Worm (Caenorhabditis elegans) whole organism, midembryonic: ENCODE measurements around the gene pigk-1.
A peak's percentile ranks its signal among the peaks of the same experiment; 100 is the strongest.

ENCODE experiments used
- T22C8.4 ChIP-seq: fragments of 200-800 bp; sonication (Bioruptor generic); IDR thresholded peaks from 2 replicates; pipeline ENCODE4 v1.3.6; 2022; ENCODE audit warnings: missing genetic modification characterization, missing compliant biosample characterization
- cog-1 ChIP-seq: sonication (generic microtip); optimal IDR thresholded peaks from 2 replicates; lab custom pipeline; 2016; ENCODE audit warnings: missing genetic modification characterization, missing compliant biosample characterization
- flt-1 ChIP-seq: fragments of 200-800 bp; sonication (Bioruptor generic); IDR thresholded peaks from 2 replicates; pipeline ENCODE4 v1.3.6; 2022; ENCODE audit warnings: missing genetic modification characterization, missing compliant biosample characterization
- klf-2 ChIP-seq: fragments of 200-800 bp; sonication (Bioruptor generic); conservative IDR thresholded peaks from 2 replicates; pipeline ENCODE4 v1.3.6; 2022; ENCODE audit warnings: missing genetic modification reagents, missing genetic modification characterization, missing compliant biosample characterization
- med-1 ChIP-seq: sonication (generic microtip); optimal IDR thresholded peaks from 2 replicates; lab custom pipeline; 2017; ENCODE audit warnings: missing genetic modification characterization, mild to moderate bottlenecking, missing compliant biosample characterization, antibody characterized with exemption, missing genetic modification reagents; ENCODE audit not compliant: insufficient read depth
- ref-1 ChIP-seq: fragments of 200-800 bp; sonication (Bioruptor generic); conservative IDR thresholded peaks from 2 replicates; pipeline ENCODE4 v1.3.6; 2022; ENCODE audit warnings: missing genetic modification reagents, missing genetic modification characterization, missing compliant biosample characterization
- tab-1 ChIP-seq: fragments of 200-800 bp; sonication (Bioruptor generic); IDR thresholded peaks from 2 replicates; pipeline ENCODE4 v1.3.6; 2022; ENCODE audit warnings: missing genetic modification characterization, missing compliant biosample characterization
- ztf-23 ChIP-seq: fragments of 200-800 bp; sonication (Bioruptor generic); IDR thresholded peaks from 2 replicates; pipeline ENCODE4 v1.3.6; 2022; ENCODE audit warnings: missing genetic modification reagents, missing genetic modification characterization, missing compliant biosample characterization
- ztf-29 ChIP-seq: fragments of 200-800 bp; sonication (Bioruptor generic); IDR thresholded peaks from 2 replicates; pipeline ENCODE4 v1.3.6; 2022; ENCODE audit warnings: missing genetic modification reagents, missing genetic modification characterization, missing compliant biosample characterization

pigk-1 gene

DNA sequence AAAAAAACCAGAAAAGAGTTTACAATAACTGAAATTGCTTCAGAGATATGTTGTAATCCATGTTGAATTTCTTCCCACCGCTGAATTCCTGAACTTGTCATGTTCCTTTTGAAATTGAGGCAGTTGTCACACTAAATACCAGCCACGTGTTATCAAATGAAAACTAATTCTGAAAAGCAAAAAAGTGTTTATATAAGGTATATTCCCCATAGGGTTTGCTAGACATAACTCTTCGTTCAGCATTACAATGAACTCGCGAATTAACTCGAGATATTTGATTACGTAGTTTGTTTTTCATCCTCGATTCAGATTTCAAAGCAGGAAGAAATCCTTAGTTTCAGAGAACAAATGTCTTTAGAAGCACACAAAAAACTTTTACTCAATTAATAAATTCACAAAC, 9.5 kb downstream of the pigk-1 start, which contains the start of gene str-3:
Gene str-3 (minus strand): TSS at position 101 of the 400 bp plus-strand sequence.
- TF ChIP-seq ref-1 (GFP tag; lab: Robert Waterston, UW), result no peak
- no peak for TF ChIP-seq ztf-29 (GFP tag; lab: Robert Waterston, UW)
- TF ChIP-seq tab-1 (GFP tag; lab: Robert Waterston, UW), result no peak
- TF ChIP-seq flt-1 (GFP tag; lab: Robert Waterston, UW), result no peak
- TF ChIP-seq med-1 (GFP tag; lab: Kevin White, UChicago), result no peak
- no peak for TF ChIP-seq T22C8.4 (GFP tag; lab: Robert Waterston, UW)
- no peak for TF ChIP-seq cog-1 (tag; lab: Kevin White, UChicago)
- no peak for TF ChIP-seq ztf-23 (GFP tag; lab: Robert Waterston, UW)
- TF ChIP-seq klf-2 (GFP tag; lab: Robert Waterston, UW), result no peak

DNA sequence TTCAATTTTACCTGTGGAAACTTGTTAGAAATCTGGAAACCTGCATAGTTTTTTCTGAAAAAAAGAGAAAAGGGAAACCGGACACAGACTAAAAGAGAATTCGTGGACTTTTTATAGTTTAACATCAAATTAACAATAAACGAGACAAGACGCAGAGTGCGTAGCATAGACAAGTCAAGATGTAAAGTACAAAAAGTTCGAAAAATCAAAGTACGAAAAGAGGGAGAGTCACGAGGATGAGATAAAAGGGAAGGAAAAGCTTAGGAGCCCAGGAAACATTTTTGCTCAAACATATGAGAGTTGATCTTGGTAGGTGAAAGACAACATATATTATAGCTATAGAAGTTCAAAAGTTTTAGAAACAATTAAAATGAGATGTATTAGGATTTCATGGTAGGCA, 12.0 kb downstream of the pigk-1 start, which contains the start of gene M7.12:
Gene M7.12 (minus strand): TSS at position 188 of the 400 bp plus-strand sequence.
- TF ChIP-seq klf-2 (GFP tag; lab: Robert Waterston, UW) (no peak), ztf-29 (GFP tag; lab: Robert Waterston, UW) (no peak), flt-1 (GFP tag; lab: Robert Waterston, UW) (no peak), tab-1 (GFP tag; lab: Robert Waterston, UW) (no peak), med-1 (GFP tag; lab: Kevin White, UChicago) (no peak), ztf-23 (GFP tag; lab: Robert Waterston, UW) (no peak), ref-1 (GFP tag; lab: Robert Waterston, UW) (no peak)

DNA sequence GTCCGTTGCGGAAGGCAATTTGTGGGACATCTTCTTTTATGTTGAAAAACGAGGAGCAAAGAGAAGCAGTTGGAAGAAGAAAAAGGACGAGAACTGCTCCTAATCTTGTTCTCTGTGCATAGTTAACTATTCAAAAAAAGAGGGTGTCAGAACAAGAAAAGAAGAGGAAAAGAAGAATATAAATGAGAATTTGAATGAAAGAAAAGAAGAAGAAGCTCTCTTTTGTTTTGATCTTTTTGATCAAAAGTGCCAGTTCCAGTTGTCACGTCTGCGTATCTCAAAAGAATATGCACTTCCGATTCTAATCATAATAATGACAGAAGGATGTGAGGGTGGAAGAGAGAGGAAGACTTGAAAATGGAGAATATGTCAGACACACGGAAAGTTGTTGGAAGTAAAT, 14.8 kb downstream of the pigk-1 start, which contains the start of gene M7.8:
Gene M7.8 (minus strand): TSS at position 112 of the 400 bp plus-strand sequence.
- TF ChIP-seq T22C8.4 (GFP tag; lab: Robert Waterston, UW), result no peak
- TF ChIP-seq ztf-29 (GFP tag; lab: Robert Waterston, UW), result no peak
- no peak for TF ChIP-seq cog-1 (tag; lab: Kevin White, UChicago)

DNA sequence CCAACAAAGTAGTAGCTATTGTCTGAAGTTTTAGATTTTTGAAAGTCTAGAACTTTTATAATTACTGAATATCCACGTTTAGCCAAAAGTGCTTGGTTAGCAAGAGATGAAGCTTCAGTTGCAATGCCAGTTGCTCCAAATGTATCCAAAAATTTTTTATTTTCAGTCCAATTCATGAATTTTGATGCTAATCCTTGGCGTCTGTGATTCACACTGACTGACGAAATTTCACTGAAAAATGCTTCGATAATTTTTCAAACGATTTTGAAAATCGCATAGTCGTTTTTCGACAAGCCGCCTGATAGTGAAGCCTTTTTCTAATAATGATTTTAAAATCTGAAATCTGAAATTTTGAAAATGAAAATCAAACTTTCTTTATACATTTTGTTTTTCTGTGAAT, 15.8 kb downstream of the pigk-1 start:
- TF ChIP-seq klf-2 (GFP tag; lab: Robert Waterston, UW), result no peak
- TF ChIP-seq flt-1 (GFP tag; lab: Robert Waterston, UW), result no peak

DNA sequence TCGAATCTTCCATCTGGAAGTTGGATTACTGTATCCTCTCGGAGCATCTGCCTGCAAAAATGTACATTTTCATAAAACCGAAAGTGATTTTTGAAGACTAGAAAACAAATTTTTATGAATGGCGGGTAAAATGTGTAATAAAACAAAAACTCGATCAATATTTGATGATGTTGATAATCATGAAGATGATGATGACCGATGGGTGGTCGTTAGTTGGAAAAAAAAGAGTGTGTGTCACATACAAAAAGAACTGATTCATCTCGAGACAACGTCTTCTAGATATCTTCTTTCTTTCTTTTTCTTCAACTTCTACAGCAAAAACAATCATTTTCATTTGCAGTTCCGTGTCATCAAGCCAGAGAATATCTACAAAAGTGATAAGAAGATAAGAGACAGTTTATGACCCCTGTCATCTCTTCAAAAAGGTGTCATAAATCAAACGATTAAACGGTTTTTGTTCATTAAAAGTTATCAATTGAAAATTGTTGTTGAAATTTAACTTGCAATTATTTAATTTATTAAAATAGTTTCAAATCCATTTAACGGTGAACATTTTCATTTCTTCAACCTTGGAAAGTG, 17.2 kb downstream of the pigk-1 start, which contains the start of gene bcc-1:
Gene bcc-1 (minus strand): TSS at position 51 of the 579 bp plus-strand sequence.
- no peak for TF ChIP-seq tab-1 (GFP tag; lab: Robert Waterston, UW)

DNA sequence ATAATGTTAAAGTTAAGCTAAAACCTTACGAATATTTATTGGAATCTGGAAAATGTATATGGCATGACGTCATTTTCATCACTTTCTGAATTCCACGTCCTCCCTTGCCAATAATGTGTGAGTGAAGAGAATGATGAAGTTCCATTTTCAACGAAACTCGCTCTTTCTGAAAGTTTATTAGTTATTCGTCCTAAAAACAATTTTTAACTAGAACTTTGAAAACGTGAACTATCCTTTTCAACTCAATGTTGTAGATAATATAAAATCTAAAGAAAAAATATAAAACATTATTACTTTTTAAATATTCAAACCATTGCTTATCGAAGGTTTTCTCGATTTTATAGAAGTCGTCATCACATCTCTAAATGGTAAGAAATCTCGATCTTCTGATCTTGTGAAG, 20.3 kb downstream of the pigk-1 start, which contains the start of gene M7.7:
Gene M7.7 (plus strand): TSS at position 301 of the 400 bp plus-strand sequence.
- TF ChIP-seq tab-1 (GFP tag; lab: Robert Waterston, UW) (no peak), flt-1 (GFP tag; lab: Robert Waterston, UW) (no peak), klf-2 (GFP tag; lab: Robert Waterston, UW) (no peak), med-1 (GFP tag; lab: Kevin White, UChicago) (no peak), ztf-23 (GFP tag; lab: Robert Waterston, UW) (no peak), ztf-29 (GFP tag; lab: Robert Waterston, UW) (no peak), ref-1 (GFP tag; lab: Robert Waterston, UW) (no peak), cog-1 (tag; lab: Kevin White, UChicago) (no peak), T22C8.4 (GFP tag; lab: Robert Waterston, UW) (no peak)

DNA sequence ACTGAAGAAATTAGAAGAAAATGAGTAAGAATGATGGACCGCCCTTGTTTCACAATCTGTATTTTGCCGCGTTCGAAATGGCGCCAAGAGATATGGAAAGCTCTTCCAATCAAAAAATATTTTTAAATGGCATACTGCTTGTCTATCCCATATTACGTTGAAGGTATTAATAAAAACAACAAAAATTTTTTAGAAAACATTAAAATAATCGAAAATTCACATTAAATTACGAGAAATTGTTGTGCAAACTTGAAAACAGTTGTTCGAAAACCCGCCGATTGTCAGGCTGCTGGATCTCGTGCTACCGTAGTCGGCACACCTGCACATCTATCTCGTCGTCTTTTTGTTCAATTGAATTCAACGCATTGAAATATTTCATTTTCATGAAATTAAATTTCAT, 26.2 kb downstream of the pigk-1 start, which contains the start of gene klc-1:
Gene klc-1 (plus strand): TSS at position 127 of the 400 bp plus-strand sequence.
- TF ChIP-seq cog-1 (tag; lab: Kevin White, UChicago), result no peak
- TF ChIP-seq flt-1 (GFP tag; lab: Robert Waterston, UW), result no peak
- TF ChIP-seq ztf-29 (GFP tag; lab: Robert Waterston, UW), result no peak
- no peak for TF ChIP-seq tab-1 (GFP tag; lab: Robert Waterston, UW)
- TF ChIP-seq ztf-23 (GFP tag; lab: Robert Waterston, UW), result no peak
- TF ChIP-seq klf-2 (GFP tag; lab: Robert Waterston, UW), result no peak
- no peak for TF ChIP-seq ref-1 (GFP tag; lab: Robert Waterston, UW)
- no peak for TF ChIP-seq T22C8.4 (GFP tag; lab: Robert Waterston, UW)
- no peak for TF ChIP-seq med-1 (GFP tag; lab: Kevin White, UChicago)

DNA sequence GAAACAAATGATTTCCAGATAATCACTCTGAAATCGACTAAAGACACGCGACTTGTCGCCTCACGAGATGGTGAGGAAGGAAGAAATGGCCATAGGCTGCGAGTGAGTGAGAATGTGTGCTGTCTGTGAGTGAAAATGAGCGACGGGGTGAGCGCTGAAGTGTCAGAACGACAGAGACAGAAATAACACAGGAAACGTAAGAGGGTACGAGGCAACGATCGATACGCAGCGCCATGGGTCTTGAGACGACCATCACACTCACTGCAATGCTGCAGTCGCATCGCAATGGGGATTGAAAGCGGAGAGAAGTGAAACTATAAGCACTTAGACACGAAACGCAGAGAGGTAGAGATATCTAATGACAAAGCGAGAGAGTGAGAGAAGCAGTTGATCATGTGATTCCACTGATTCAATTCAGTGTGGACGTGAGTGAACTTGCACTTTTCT, 27.0 kb downstream of the pigk-1 start:
- TF ChIP-seq klf-2 (GFP tag; lab: Robert Waterston, UW), result no peak
- TF ChIP-seq flt-1 (GFP tag; lab: Robert Waterston, UW), result no peak
- TF ChIP-seq T22C8.4 (GFP tag; lab: Robert Waterston, UW), result peak; percentile 91
- no peak for TF ChIP-seq med-1 (GFP tag; lab: Kevin White, UChicago)
- no peak for TF ChIP-seq tab-1 (GFP tag; lab: Robert Waterston, UW)
- no peak for TF ChIP-seq ref-1 (GFP tag; lab: Robert Waterston, UW)
- TF ChIP-seq cog-1 (tag; lab: Kevin White, UChicago), result peak; percentile 63
- TF ChIP-seq ztf-23 (GFP tag; lab: Robert Waterston, UW), result peak; percentile 70
- TF ChIP-seq ztf-29 (GFP tag; lab: Robert Waterston, UW), result no peak

DNA sequence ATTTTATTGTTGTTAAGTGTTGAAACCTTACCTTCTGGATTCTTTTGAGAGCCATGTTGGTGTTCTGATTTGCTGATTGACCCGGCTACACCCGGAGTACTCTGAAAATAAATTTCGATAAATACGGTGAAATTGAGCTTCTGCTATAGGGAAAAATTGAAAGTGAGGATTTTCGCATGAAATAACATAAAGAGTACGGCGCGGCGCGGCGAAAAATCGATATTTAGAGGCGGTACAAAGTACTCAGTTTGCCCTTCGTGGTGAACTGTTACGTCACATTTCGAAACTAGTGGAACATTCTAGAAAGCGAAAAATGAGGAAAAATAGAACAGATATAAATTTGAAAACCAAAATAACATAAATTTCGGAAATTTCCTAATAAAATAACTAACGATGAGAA, 27.7 kb downstream of the pigk-1 start, which contains the start of gene let-70:
Gene let-70 (minus strand): TSS at position 101 of the 400 bp plus-strand sequence.
- no peak for TF ChIP-seq klf-2 (GFP tag; lab: Robert Waterston, UW)
- no peak for TF ChIP-seq cog-1 (tag; lab: Kevin White, UChicago)
- TF ChIP-seq ztf-23 (GFP tag; lab: Robert Waterston, UW), result no peak
- TF ChIP-seq ztf-29 (GFP tag; lab: Robert Waterston, UW), result no peak
- TF ChIP-seq tab-1 (GFP tag; lab: Robert Waterston, UW), result no peak
- TF ChIP-seq flt-1 (GFP tag; lab: Robert Waterston, UW), result no peak
- TF ChIP-seq T22C8.4 (GFP tag; lab: Robert Waterston, UW), result no peak
- no peak for TF ChIP-seq med-1 (GFP tag; lab: Kevin White, UChicago)
- no peak for TF ChIP-seq ref-1 (GFP tag; lab: Robert Waterston, UW)
